Fruit fly (Drosophila melanogaster): ENCODE measurements around the gene Mitofilin.

dm6 chr3R:21969828-21970227, 53.3 kb downstream of the Mitofilin start:
- TF ChIP-seq tj (GFP tag; optimal IDR thresholded peaks at IDR 0.05) (no peak), kay (GFP tag; ENCODE audit: borderline replicate concordance) (peak; percentile 91), CG1620 (GFP tag; optimal IDR thresholded peaks at IDR 0.05) (no peak), CG11617 (GFP tag; optimal IDR thresholded peaks at IDR 0.05) (no peak), CG14711 (tag; optimal IDR thresholded peaks at IDR 0.05) (no peak), Hr96 (GFP tag; optimal IDR thresholded peaks at IDR 0.05) (no peak), CG7101 (tag; optimal IDR thresholded peaks at IDR 0.05) (no peak), cnc (optimal IDR thresholded peaks at IDR 0.05) (no peak), Mnt (GFP tag; optimal IDR thresholded peaks at IDR 0.05) (no peak)
